Worm (Caenorhabditis elegans): ENCODE measurements around the gene grl-6.

DNA sequence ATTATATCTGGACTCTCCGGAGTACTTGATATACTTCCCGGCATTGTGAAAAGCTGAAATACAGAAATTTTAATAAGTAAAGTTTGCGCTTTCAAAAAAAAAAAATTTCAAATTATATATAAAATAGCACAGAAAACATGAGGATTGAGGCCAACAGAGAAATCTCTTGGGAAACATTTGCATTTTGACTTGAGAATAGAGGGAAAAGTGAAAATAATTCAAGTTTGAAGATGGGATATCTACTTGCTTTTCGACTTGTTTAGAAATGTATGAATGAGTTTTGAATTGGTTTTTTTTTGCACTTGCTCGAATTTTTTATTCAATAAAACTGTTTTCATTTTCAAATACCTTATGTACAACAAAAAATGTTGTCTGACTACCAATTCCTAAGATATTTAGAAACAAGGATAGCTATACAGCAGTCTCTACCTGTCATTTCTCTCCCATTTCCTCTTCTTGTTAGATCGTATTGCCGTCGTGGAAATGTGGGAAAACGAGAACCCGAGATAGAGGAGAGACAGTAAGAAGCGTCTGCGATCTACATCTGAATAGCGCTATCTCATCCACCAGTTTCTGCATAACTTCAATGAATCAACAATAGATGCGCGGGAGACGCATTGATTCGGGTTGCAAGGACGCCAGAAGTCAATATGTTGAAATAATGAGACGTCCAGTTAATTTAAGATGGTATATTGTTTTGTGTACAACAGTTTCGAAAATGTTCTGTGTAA lies 34.2 kb downstream of the grl-6 start, which contains the start of gene T22E5.6:
- no peak for TF ChIP-seq egl-27 (tag; optimal IDR thresholded peaks at IDR 0.05)
- no peak for TF ChIP-seq aly-2 (tag; optimal IDR thresholded peaks at IDR 0.05)
- TF ChIP-seq ama-1 (optimal IDR thresholded peaks at IDR 0.05): no peak
- no peak for TF ChIP-seq skn-1 (tag; optimal IDR thresholded peaks at IDR 0.05)
- TF ChIP-seq ceh-82 (tag; optimal IDR thresholded peaks at IDR 0.05): no peak
- TF ChIP-seq nhr-6 (tag; optimal IDR thresholded peaks at IDR 0.05): no peak
- TF ChIP-seq lsy-2 (tag; optimal IDR thresholded peaks at IDR 0.05): no peak
- no peak for TF ChIP-seq mab-5 (tag; optimal IDR thresholded peaks at IDR 0.05)
- no peak for TF ChIP-seq nhr-12 (tag; optimal IDR thresholded peaks at IDR 0.05)
- TF ChIP-seq peb-1 (tag; optimal IDR thresholded peaks at IDR 0.05): no peak
- TF ChIP-seq alr-1 (tag; optimal IDR thresholded peaks at IDR 0.05): no peak
- no peak for TF ChIP-seq elt-3 (tag; optimal IDR thresholded peaks at IDR 0.05)

Data from whole organism, L2 larva.